Worm (Caenorhabditis elegans) whole organism, L4/young adult: Measurements from ENCODE around the gene F46B3.16.

Source experiments
- W03F9.2 ChIP-seq: fragments of 150-350 bp; optimal IDR thresholded peaks from 2 replicates; lab custom pipeline; 2014; ENCODE audit warnings: missing biosample characterization, missing genetic modification characterization
- dao-5 ChIP-seq: sonication (generic microtip); optimal IDR thresholded peaks from 2 replicates; lab custom pipeline; 2016; ENCODE audit warnings: missing genotype, missing genetic modification characterization, moderate library complexity, missing compliant biosample characterization
- him-1 ChIP-seq: sonication (generic microtip); optimal IDR thresholded peaks from 2 replicates; lab custom pipeline; 2016; ENCODE audit warnings: missing genotype, missing genetic modification reagents, missing genetic modification characterization, missing compliant biosample characterization

DNA sequence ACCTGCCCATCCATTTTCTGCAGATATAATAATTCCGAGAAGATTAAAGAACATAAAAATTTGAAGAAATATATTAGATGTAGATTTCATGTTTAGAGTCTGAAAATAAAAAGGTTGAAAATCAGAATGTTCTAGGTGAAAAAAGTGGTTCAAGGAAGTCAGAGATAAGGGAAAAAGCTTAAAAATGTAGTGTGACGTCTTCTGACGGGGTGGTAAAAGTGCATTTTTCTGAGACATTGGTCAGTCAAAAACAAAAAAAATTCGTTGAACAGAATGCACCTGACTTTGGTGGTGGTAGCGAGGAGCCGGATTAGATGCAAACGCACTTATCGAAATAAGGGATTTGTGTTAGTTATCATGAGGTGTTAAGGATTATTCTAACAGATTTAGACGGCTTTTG lies 27.8 kb upstream of the F46B3.16 start, which contains the start of gene F46B3.23:
- TF ChIP-seq dao-5 (tag; lab: Kevin White, UChicago) (no peak), W03F9.2 (tag; lab: Kevin White, UChicago) (no peak), him-1 (no peak)
